Fruit fly (Drosophila melanogaster): ENCODE results near the gene pira.

pira gene

DNA sequence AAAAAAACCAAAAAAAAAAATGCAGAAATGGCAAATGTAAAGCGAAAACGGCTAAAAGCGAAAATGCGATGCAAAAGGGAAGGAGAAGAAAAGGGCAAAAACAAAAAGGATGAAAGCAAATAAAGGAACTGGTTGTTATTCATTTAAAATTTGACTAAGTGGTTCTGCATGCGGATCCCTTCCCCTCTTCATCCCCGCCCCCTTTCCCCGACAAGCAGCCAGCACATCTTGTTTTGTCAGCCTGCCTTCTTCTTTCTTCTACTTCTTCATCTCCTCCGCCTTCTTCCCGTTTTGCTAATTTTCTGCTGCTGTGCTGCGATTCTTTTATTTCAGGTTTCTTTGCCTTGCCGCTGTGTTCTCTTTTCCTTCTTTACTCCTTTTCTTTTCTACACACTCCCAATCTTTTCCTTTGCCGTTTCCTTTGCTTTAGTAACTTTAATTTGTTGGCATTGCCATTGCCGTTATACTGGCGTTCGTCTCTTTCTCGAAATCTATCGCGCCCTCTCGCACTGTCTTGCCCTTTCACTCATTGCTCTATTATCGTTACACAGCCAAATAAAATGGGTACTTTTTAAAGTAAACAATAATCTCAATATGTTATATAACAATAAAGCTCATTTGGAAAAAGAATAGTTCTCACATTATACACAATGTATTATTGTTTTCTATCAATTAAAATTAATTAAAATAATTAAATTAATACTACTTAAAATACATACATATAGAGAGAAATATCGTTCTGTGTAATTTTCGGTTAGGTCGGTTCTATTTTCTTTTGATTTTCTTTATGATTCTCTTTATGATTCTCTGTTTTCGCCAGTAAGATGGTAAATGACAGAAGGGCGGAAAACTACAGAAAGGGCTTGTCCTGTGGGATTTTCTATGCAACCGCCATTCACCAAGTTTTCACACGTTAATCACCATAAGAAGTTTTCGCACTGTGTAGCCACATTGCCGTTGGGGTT, 15.4 kb downstream of the pira start:
- TF ChIP-seq Lpt (GFP tag; optimal IDR thresholded peaks at IDR 0.05) (no peak), Gug (GFP tag; IDR thresholded peaks at IDR 0.05) (no peak), fkh (GFP tag; optimal IDR thresholded peaks at IDR 0.05) (no peak), ss (GFP tag; optimal IDR thresholded peaks at IDR 0.05) (peak; percentile 46 to 58), Sox102F (GFP tag; optimal IDR thresholded peaks at IDR 0.05) (peak; percentile 38), lz (GFP tag; optimal IDR thresholded peaks at IDR 0.05) (peak; percentile 37), CG11762 (GFP tag; optimal IDR thresholded peaks at IDR 0.05; ENCODE audit: insufficient read depth) (peak; percentile 23), esn (GFP tag; optimal IDR thresholded peaks at IDR 0.05) (peak; percentile 52), CG6163 (GFP tag; IDR thresholded peaks at IDR 0.05) (peak; percentile 86), Eip75B (GFP tag; optimal IDR thresholded peaks at IDR 0.05) (no peak), Eip93F (GFP tag; optimal IDR thresholded peaks at IDR 0.05) (peak; percentile 22), svp (GFP tag) (peak; percentile 83), achi (GFP tag; optimal IDR thresholded peaks at IDR 0.05) (peak; percentile 51), CG15336 (GFP tag; IDR thresholded peaks at IDR 0.05) (peak; percentile 19; the same call in 1 of the 2 replicates), net (GFP tag; optimal IDR thresholded peaks at IDR 0.05) (peak; percentile 34), Eip78C (GFP tag) (peak; percentile 89), spab (GFP tag; optimal IDR thresholded peaks at IDR 0.05) (peak; percentile 31), pdm3 (GFP tag; optimal IDR thresholded peaks at IDR 0.05) (peak; percentile 40), Met (GFP tag; optimal IDR thresholded peaks at IDR 0.05) (peak; percentile 30), CG16779 (tag; optimal IDR thresholded peaks at IDR 0.05) (peak; percentile 31), Sox14 (GFP tag; optimal IDR thresholded peaks at IDR 0.05) (peak; percentile 15), CG3032 (tag; optimal IDR thresholded peaks at IDR 0.05) (peak; percentile 60), CG6792 (GFP tag; optimal IDR thresholded peaks at IDR 0.05) (peak; percentile 39), CG6276 (GFP tag; optimal IDR thresholded peaks at IDR 0.05) (peak; percentile 43), Smox (GFP tag; optimal IDR thresholded peaks at IDR 0.05) (peak; percentile 59), CG10669 (GFP tag; optimal IDR thresholded peaks at IDR 0.05) (peak; percentile 44), topi (GFP tag; optimal IDR thresholded peaks at IDR 0.05) (peak; percentile 64), CG11902 (GFP tag; optimal IDR thresholded peaks at IDR 0.05) (peak; percentile 25), CG3919 (GFP tag; optimal IDR thresholded peaks at IDR 0.05) (peak; percentile 64), Ets21C (GFP tag; optimal IDR thresholded peaks at IDR 0.05) (no peak), OdsH (GFP tag; optimal IDR thresholded peaks at IDR 0.05) (peak; percentile 61), CG34406 (GFP tag; optimal IDR thresholded peaks at IDR 0.05) (peak; percentile 70), eg (GFP tag; IDR thresholded peaks at IDR 0.05) (peak; percentile 20; the same call in 1 of the 3 replicates), Hr39 (GFP tag; optimal IDR thresholded peaks at IDR 0.05) (peak; percentile 46), acj6 (GFP tag; optimal IDR thresholded peaks at IDR 0.05) (peak; percentile 62), CG9139 (GFP tag; optimal IDR thresholded peaks at IDR 0.05) (no peak), vri (GFP tag; optimal IDR thresholded peaks at IDR 0.05) (no peak), CG1621 (tag; optimal IDR thresholded peaks at IDR 0.05) (no peak), CG8319 (GFP tag; optimal IDR thresholded peaks at IDR 0.05) (no peak), CG4318 (GFP tag; optimal IDR thresholded peaks at IDR 0.05) (peak; percentile 40), salr (GFP tag; optimal IDR thresholded peaks at IDR 0.05) (peak in 1 of 2 experiments; percentile 70), CG8632 (GFP tag; optimal IDR thresholded peaks at IDR 0.05) (peak; percentile 66), CG10631 (GFP tag; optimal IDR thresholded peaks at IDR 0.05) (peak; percentile 63), Hr4 (GFP tag; optimal IDR thresholded peaks at IDR 0.05) (peak; percentile 17), CG8119 (GFP tag; IDR thresholded peaks at IDR 0.05) (peak; percentile 16; the same call in 2 of the 3 replicates), CG6854 (GFP tag; optimal IDR thresholded peaks at IDR 0.05) (no peak), CG11294 (GFP tag; IDR thresholded peaks at IDR 0.05) (no peak), Sox15 (GFP tag; optimal IDR thresholded peaks at IDR 0.05) (peak; percentile 52), Blimp-1 (GFP tag; optimal IDR thresholded peaks at IDR 0.05) (no peak), fd85E (GFP tag; optimal IDR thresholded peaks at IDR 0.05) (no peak)

Measured in whole organism, prepupa.